Fruit fly (Drosophila melanogaster) whole organism, embryonic: ENCODE data around the gene Slu7.

ENCODE experiments used
- Blimp-1 ChIP-seq: fragments of 200-800 bp; sonication (Bioruptor generic); optimal IDR thresholded peaks from 3 replicates; lab custom pipeline; 2018; ENCODE audit warnings: missing biosample characterization, missing genetic modification characterization, mild to moderate bottlenecking, moderate library complexity, missing genetic modification reagents
- BtbVII ChIP-seq: fragments of 200-800 bp; sonication (Bioruptor generic); optimal IDR thresholded peaks from 3 replicates; lab custom pipeline; 2017; ENCODE audit warnings: missing biosample characterization, mild to moderate bottlenecking, missing genetic modification characterization
- Bteb2 ChIP-seq: fragments of 200-800 bp; sonication (Bioruptor generic); optimal IDR thresholded peaks from 2 replicates; lab custom pipeline; 2016; ENCODE audit warnings: missing biosample characterization, missing genetic modification characterization
- CG11093 ChIP-seq: fragments of 200-800 bp; sonication (Bioruptor generic); IDR thresholded peaks from 3 replicates; pipeline ENCODE4 v1.3.6; 2022; ENCODE audit warnings: missing biosample characterization, missing genetic modification characterization
- CG11504 ChIP-seq: fragments of 200-800 bp; sonication (Bioruptor generic); optimal IDR thresholded peaks from 3 replicates; lab custom pipeline; 2019; ENCODE audit warnings: missing biosample characterization, mild to moderate bottlenecking, missing genetic modification characterization, moderate library complexity
- CG12071 ChIP-seq: fragments of 200-800 bp; sonication (Bioruptor generic); optimal IDR thresholded peaks from 3 replicates; lab custom pipeline; 2018; ENCODE audit warnings: missing biosample characterization, mild to moderate bottlenecking, missing genetic modification characterization
- CG12391 ChIP-seq: fragments of 200-800 bp; sonication (Bioruptor generic); optimal IDR thresholded peaks from 3 replicates; lab custom pipeline; 2018; ENCODE audit warnings: missing biosample characterization, mild to moderate bottlenecking, missing genetic modification characterization, moderate library complexity
- CG12659 ChIP-seq: fragments of 200-800 bp; sonication (Bioruptor generic); optimal IDR thresholded peaks from 3 replicates; lab custom pipeline; 2017; ENCODE audit warnings: mild to moderate bottlenecking, missing biosample characterization, missing genetic modification reagents, missing genetic modification characterization
- CG13775 ChIP-seq: fragments of 200-800 bp; sonication (Bioruptor generic); optimal IDR thresholded peaks from 3 replicates; lab custom pipeline; 2017; ENCODE audit warnings: missing biosample characterization, mild to moderate bottlenecking, missing genetic modification characterization
- CG14441 ChIP-seq: fragments of 200-800 bp; sonication (Bioruptor generic); IDR thresholded peaks from 2 replicates; pipeline ENCODE4 v1.3.6; 2022; ENCODE audit warnings: missing biosample characterization, missing genetic modification characterization
- CG14667 ChIP-seq: fragments of 200-800 bp; sonication (Bioruptor generic); IDR thresholded peaks from 2 replicates; pipeline ENCODE4 v1.3.6; 2022; ENCODE audit warnings: missing biosample characterization, missing genetic modification characterization
- CG14860 ChIP-seq: fragments of 200-800 bp; sonication (Bioruptor generic); IDR thresholded peaks from 3 replicates; pipeline ENCODE4 v1.3.6; 2022; ENCODE audit warnings: missing biosample characterization, missing genetic modification characterization; ENCODE audit not compliant: partially characterized antibody
- CG15011 ChIP-seq: fragments of 200-800 bp; sonication (Bioruptor generic); optimal IDR thresholded peaks from 3 replicates; lab custom pipeline; 2018; ENCODE audit warnings: missing biosample characterization, mild to moderate bottlenecking, missing genetic modification characterization
- CG15514 ChIP-seq: fragments of 200-800 bp; sonication (Bioruptor generic); optimal IDR thresholded peaks from 3 replicates; lab custom pipeline; 2017; ENCODE audit warnings: missing biosample characterization, missing genetic modification characterization, mild to moderate bottlenecking, moderate library complexity, missing genetic modification reagents
- CG17328 ChIP-seq: fragments of 200-800 bp; sonication (Bioruptor generic); IDR thresholded peaks from 2 replicates; pipeline ENCODE4 v1.3.6; 2022; ENCODE audit warnings: missing biosample characterization, missing genetic modification characterization
- CG2202 ChIP-seq: fragments of 200-800 bp; sonication (Bioruptor generic); optimal IDR thresholded peaks from 2 replicates; lab custom pipeline; 2018; ENCODE audit warnings: missing biosample characterization, mild to moderate bottlenecking, missing genetic modification characterization
- CG30431 ChIP-seq: fragments of 200-800 bp; sonication (Bioruptor generic); optimal IDR thresholded peaks from 2 replicates; lab custom pipeline; 2017; ENCODE audit warnings: missing biosample characterization, missing genetic modification characterization
- CG3163 ChIP-seq: fragments of 200-800 bp; sonication (Bioruptor generic); optimal IDR thresholded peaks from 3 replicates; lab custom pipeline; 2016; ENCODE audit warnings: missing biosample characterization, missing genetic modification characterization
- CG32772 ChIP-seq: fragments of 200-800 bp; sonication (Bioruptor generic); IDR thresholded peaks from 2 replicates; pipeline ENCODE4 v1.3.6; 2022; ENCODE audit warnings: missing biosample characterization, missing genetic modification characterization
- CG4424 ChIP-seq: fragments of 200-800 bp; sonication (Bioruptor generic); optimal IDR thresholded peaks from 3 replicates; lab custom pipeline; 2016; ENCODE audit warnings: missing biosample characterization, missing genetic modification characterization
- CG5953 ChIP-seq: fragments of 200-800 bp; sonication (Bioruptor generic); IDR thresholded peaks from 2 replicates; pipeline ENCODE4 v1.3.6; 2022; ENCODE audit warnings: missing biosample characterization, missing genetic modification characterization
- CG7271 ChIP-seq: fragments of 200-800 bp; sonication (Bioruptor generic); optimal IDR thresholded peaks from 2 replicates; lab custom pipeline; 2018; ENCODE audit warnings: missing biosample characterization, mild to moderate bottlenecking, missing genetic modification characterization, moderate library complexity
- CG7987 ChIP-seq: fragments of 200-800 bp; sonication (Bioruptor generic); optimal IDR thresholded peaks from 2 replicates; lab custom pipeline; 2018; ENCODE audit warnings: missing biosample characterization, mild to moderate bottlenecking, missing genetic modification characterization, moderate library complexity
- CG9797 ChIP-seq: fragments of 200-800 bp; sonication (Bioruptor generic); optimal IDR thresholded peaks from 3 replicates; lab custom pipeline; 2018; ENCODE audit warnings: missing biosample characterization, mild to moderate bottlenecking, missing genetic modification characterization
- Chrac-16 ChIP-seq: fragments of 200-800 bp; sonication (Bioruptor generic); optimal IDR thresholded peaks from 3 replicates; lab custom pipeline; 2016; ENCODE audit warnings: missing biosample characterization, missing genetic modification characterization
- D19A ChIP-seq: fragments of 200-800 bp; optimal IDR thresholded peaks from 3 replicates; lab custom pipeline; 2019; ENCODE audit warnings: missing biosample characterization, mild to moderate bottlenecking, missing genetic modification characterization, moderate library complexity
- Ets65A ChIP-seq: fragments of 200-800 bp; sonication (Bioruptor generic); peaks from one replicate; lab custom pipeline; 2016; ENCODE audit warnings: missing biosample characterization, missing genetic modification characterization
- Ets97D ChIP-seq: fragments of 200-800 bp; sonication (Bioruptor generic); optimal IDR thresholded peaks from 3 replicates; lab custom pipeline; 2016; ENCODE audit warnings: missing biosample characterization, missing genetic modification characterization
- GATAe ChIP-seq: fragments of 200-800 bp; sonication (Bioruptor generic); conservative IDR thresholded peaks from 2 replicates; pipeline ENCODE4 v1.3.6; 2022; ENCODE audit warnings: missing biosample characterization, missing genetic modification characterization
- Kr ChIP-seq: fragments of 200-800 bp; sonication (Bioruptor generic); optimal IDR thresholded peaks from 2 replicates; lab custom pipeline; 2017; ENCODE audit warnings: missing biosample characterization, mild to moderate bottlenecking, missing genetic modification characterization
- Mes4 ChIP-seq: fragments of 200-800 bp; sonication (Bioruptor generic); optimal IDR thresholded peaks from 2 replicates; lab custom pipeline; 2016; ENCODE audit warnings: missing biosample characterization, missing genetic modification characterization
- NC2β ChIP-seq: fragments of 200-800 bp; sonication (Bioruptor generic); optimal IDR thresholded peaks from 2 replicates; lab custom pipeline; 2016; ENCODE audit warnings: missing biosample characterization, missing genetic modification characterization
- Nf-YA ChIP-seq: fragments of 200-800 bp; sonication (Bioruptor generic); IDR thresholded peaks from 2 replicates; pipeline ENCODE4 v1.3.6; 2022; ENCODE audit warnings: missing biosample characterization, missing genetic modification characterization
- Ravus ChIP-seq: fragments of 200-800 bp; sonication (Bioruptor generic); IDR thresholded peaks from 2 replicates; pipeline ENCODE4 v1.3.6; 2022; ENCODE audit warnings: missing biosample characterization, missing genetic modification characterization
- Rfx ChIP-seq: fragments of 200-800 bp; sonication (Bioruptor generic); IDR thresholded peaks from 2 replicates; pipeline ENCODE4 v1.3.6; 2022; ENCODE audit warnings: missing biosample characterization, missing genetic modification characterization
- YL-1 ChIP-seq: fragments of 200-800 bp; sonication (Bioruptor generic); optimal IDR thresholded peaks from 3 replicates; lab custom pipeline; 2017; ENCODE audit warnings: missing biosample characterization, mild to moderate bottlenecking, missing genetic modification characterization
- ac ChIP-seq: fragments of 200-800 bp; sonication (Bioruptor generic); optimal IDR thresholded peaks from 3 replicates; lab custom pipeline; 2017; ENCODE audit warnings: missing biosample characterization, mild to moderate bottlenecking, missing genetic modification characterization
- az2 ChIP-seq: fragments of 200-800 bp; sonication (Bioruptor generic); optimal IDR thresholded peaks from 3 replicates; lab custom pipeline; 2016; ENCODE audit warnings: missing biosample characterization, missing genetic modification characterization
- bbx ChIP-seq: fragments of 200-800 bp; sonication (Bioruptor generic); IDR thresholded peaks from 2 replicates; pipeline ENCODE4 v1.3.6; 2022; ENCODE audit warnings: missing biosample characterization, missing genetic modification characterization; ENCODE audit not compliant: partially characterized antibody
- cas ChIP-seq: fragments of 200-800 bp; sonication (Bioruptor generic); IDR thresholded peaks from 2 replicates; pipeline ENCODE4 v1.3.6; 2022; ENCODE audit warnings: missing biosample characterization, missing genetic modification characterization
- chinmo ChIP-seq: fragments of 200-800 bp; sonication (Bioruptor generic); IDR thresholded peaks from 4 replicates; pipeline ENCODE4 v1.3.6; 2022; ENCODE audit warnings: missing biosample characterization, missing genetic modification characterization; ENCODE audit not compliant: partially characterized antibody
- dan ChIP-seq: fragments of 200-800 bp; sonication (Bioruptor generic); IDR thresholded peaks from 2 replicates; pipeline ENCODE4 v1.3.6; 2022; ENCODE audit warnings: missing biosample characterization, missing genetic modification characterization
- dysf ChIP-seq: fragments of 200-800 bp; sonication (Bioruptor generic); IDR thresholded peaks from 3 replicates; pipeline ENCODE4 v1.3.6; 2022; ENCODE audit warnings: missing biosample characterization, missing genetic modification characterization
- gsb ChIP-seq: fragments of 200-800 bp; sonication (Bioruptor generic); IDR thresholded peaks from 2 replicates; pipeline ENCODE4 v1.3.6; 2022; ENCODE audit warnings: missing biosample characterization, missing genetic modification characterization
- ind ChIP-seq: fragments of 200-800 bp; sonication (Bioruptor generic); optimal IDR thresholded peaks from 3 replicates; lab custom pipeline; 2016; ENCODE audit warnings: missing biosample characterization, missing genetic modification characterization
- knrl ChIP-seq: fragments of 200-800 bp; sonication (Bioruptor generic); IDR thresholded peaks from 3 replicates; pipeline ENCODE4 v1.3.6; 2022; ENCODE audit warnings: missing biosample characterization, missing genetic modification characterization; ENCODE audit not compliant: partially characterized antibody
- pfk ChIP-seq: fragments of 200-800 bp; sonication (Bioruptor generic); optimal IDR thresholded peaks from 2 replicates; lab custom pipeline; 2018; ENCODE audit warnings: missing biosample characterization, mild to moderate bottlenecking, missing genetic modification characterization, moderate library complexity
- prd ChIP-seq, 3 experiments: fragments of >200 bp in 2 of 3; fragments of 200-800 bp in 1 of 3; sonication (Bioruptor generic) in 1 of 3; optimal IDR thresholded peaks in 2 of 3; IDR thresholded peaks in 1 of 3; 2 replicates in 2 of 3; 3 replicates in 1 of 3; pipeline versions ENCODE4 v1.3.6 to Lab custom; 2017 to 2022; ENCODE audit warnings: missing biosample characterization in 1 of 3, missing genetic modification characterization in 1 of 3
- row ChIP-seq: fragments of 200-800 bp; sonication (Bioruptor generic); IDR thresholded peaks from 3 replicates; pipeline ENCODE4 v1.3.6; 2022; ENCODE audit warnings: missing biosample characterization, missing genetic modification characterization
- tx ChIP-seq: fragments of 200-800 bp; sonication (Bioruptor generic); optimal IDR thresholded peaks from 2 replicates; lab custom pipeline; 2016; ENCODE audit warnings: missing biosample characterization, missing genetic modification characterization

The Slu7 gene

DNA sequence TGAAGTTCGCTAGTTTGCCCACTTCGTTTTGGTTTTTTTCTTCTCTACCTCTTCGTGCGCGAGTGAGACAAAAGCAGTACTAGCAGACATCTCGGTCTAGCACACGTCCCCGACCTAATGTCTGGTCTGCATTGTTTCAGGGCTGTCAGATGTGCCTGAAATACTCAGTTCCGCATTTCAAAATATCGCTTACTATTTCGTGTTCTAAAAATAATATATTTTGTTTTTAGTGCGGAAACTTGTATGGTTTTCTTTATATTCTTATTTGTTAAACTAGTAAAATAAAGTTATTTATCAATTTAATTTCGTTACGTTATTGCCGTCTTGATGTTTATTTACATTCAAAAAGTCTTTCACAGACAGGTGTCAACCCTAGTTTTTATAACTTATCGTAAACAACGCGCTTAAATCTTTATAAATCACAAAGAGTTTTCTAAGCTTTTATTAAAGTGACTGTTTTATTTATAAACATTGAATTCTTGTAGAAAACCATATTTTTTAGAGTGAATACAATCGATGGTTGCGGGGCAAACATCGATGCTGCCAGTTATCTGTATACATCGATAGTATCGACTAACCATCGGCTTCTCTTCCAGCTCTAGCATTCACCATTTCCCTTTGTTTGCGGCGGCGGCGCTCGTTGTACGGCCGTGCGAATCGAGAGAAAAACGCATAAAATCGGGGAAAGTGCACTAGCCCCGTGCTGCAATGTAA is 24.5 kb upstream of the Slu7 start (continued):
- TF ChIP-seq CG5953 (GFP tag; lab: Robert Waterston, UW) (no peak), knrl (no peak), NC2β (GFP tag; lab: Kevin White, UChicago) (peak; percentile 4), az2 (GFP tag; lab: Kevin White, UChicago) (peak; percentile 57), Mes4 (GFP tag; lab: Kevin White, UChicago) (peak; percentile 5), BtbVII (GFP tag; lab: Kevin White, UChicago) (peak; percentile 62), Chrac-16 (GFP tag; lab: Kevin White, UChicago) (peak; percentile 62), CG17328 (GFP tag; lab: Robert Waterston, UW) (no peak), bbx (GFP tag; lab: Robert Waterston, UW) (no peak), YL-1 (peak; percentile 59), prd (optimal IDR thresholded peaks at IDR 0.05; lab: Kevin White, UChicago) (no peak), prd (GFP tag; IDR thresholded peaks at IDR 0.05; lab: Robert Waterston, UW) (no peak), D19A (tag; lab: Kevin White, UChicago) (peak; percentile 64), Bteb2 (no peak), Kr (GFP tag; lab: Kevin White, UChicago) (no peak), Ets65A (GFP tag; lab: Kevin White, UChicago) (peak; percentile 97), GATAe (GFP tag; lab: Robert Waterston, UW) (no peak), CG13775 (GFP tag; lab: Kevin White, UChicago) (peak; percentile 83), CG4424 (GFP tag; lab: Kevin White, UChicago) (peak; percentile 56), ind (GFP tag; lab: Kevin White, UChicago) (peak; percentile 64), CG7987 (GFP tag; lab: Kevin White, UChicago) (peak; percentile 33), tx (GFP tag; lab: Kevin White, UChicago) (peak; percentile 28), CG3163 (GFP tag; lab: Kevin White, UChicago) (peak; percentile 24), CG14441 (no peak), Ets97D (peak; percentile 86), CG12659 (GFP tag; lab: Kevin White, UChicago) (peak; percentile 74), CG12071 (GFP tag; lab: Kevin White, UChicago) (no peak), gsb (GFP tag; lab: Robert Waterston, UW) (no peak), dysf (GFP tag; lab: Robert Waterston, UW) (no peak), chinmo (GFP tag; lab: Robert Waterston, UW) (no peak), CG11504 (tag; lab: Kevin White, UChicago) (peak; percentile 85), CG15011 (peak; percentile 63), Nf-YA (GFP tag; lab: Robert Waterston, UW) (no peak), CG7271 (tag; lab: Kevin White, UChicago) (no peak), ac (GFP tag; lab: Kevin White, UChicago) (no peak), CG15514 (GFP tag; lab: Kevin White, UChicago) (peak; percentile 30), CG2202 (tag; lab: Kevin White, UChicago) (no peak), dan (GFP tag; lab: Robert Waterston, UW) (no peak), CG12391 (tag; lab: Kevin White, UChicago) (peak; percentile 86), CG9797 (GFP tag; lab: Kevin White, UChicago) (no peak), CG11093 (GFP tag; lab: Robert Waterston, UW) (no peak), Rfx (no peak), pfk (GFP tag; lab: Kevin White, UChicago) (no peak), CG32772 (GFP tag; lab: Robert Waterston, UW) (no peak), row (GFP tag; lab: Robert Waterston, UW) (no peak), CG30431 (GFP tag; lab: Kevin White, UChicago) (peak; percentile 13), Blimp-1 (peak; percentile 69), CG14860 (GFP tag; lab: Robert Waterston, UW) (no peak), Ravus (GFP tag; lab: Robert Waterston, UW) (no peak), cas (no peak), CG14667 (GFP tag; lab: Robert Waterston, UW) (no peak)
